Worm (Caenorhabditis elegans) whole organism, L2 larva: ENCODE results near the gene Y73C8B.3.

Source experiments
- R02D3.7 ChIP-seq: fragments of 150-350 bp; optimal IDR thresholded peaks from 2 replicates; lab custom pipeline; 2014; ENCODE audit warnings: missing biosample characterization, missing genetic modification characterization
- alr-1 ChIP-seq: fragments of 150-350 bp; optimal IDR thresholded peaks from 2 replicates; lab custom pipeline; 2014; ENCODE audit warnings: missing biosample characterization, missing genetic modification characterization
- aly-2 ChIP-seq: fragments of 150-350 bp; optimal IDR thresholded peaks from 2 replicates; lab custom pipeline; 2014; ENCODE audit warnings: missing biosample characterization, missing genetic modification characterization
- ceh-16 ChIP-seq: fragments of 150-350 bp; optimal IDR thresholded peaks from 2 replicates; lab custom pipeline; 2014; ENCODE audit warnings: missing biosample characterization, missing genetic modification characterization
- dmd-4 ChIP-seq: sonication (generic microtip); optimal IDR thresholded peaks from 2 replicates; lab custom pipeline; 2017; ENCODE audit warnings: missing biosample characterization, missing genetic modification characterization
- egl-27 ChIP-seq: sonication (generic microtip); optimal IDR thresholded peaks from 3 replicates; lab custom pipeline; 2017; ENCODE audit warnings: missing biosample characterization, missing genetic modification reagents, missing genetic modification characterization
- lin-11 ChIP-seq: fragments of 150-350 bp; sonication (generic microtip); optimal IDR thresholded peaks from 2 replicates; lab custom pipeline; 2014; ENCODE audit warnings: missing biosample characterization, missing genetic modification characterization, inconsistent platforms, mixed read lengths
- nhr-11 ChIP-seq: fragments of 150-350 bp; optimal IDR thresholded peaks from 2 replicates; lab custom pipeline; 2014; ENCODE audit warnings: missing biosample characterization, missing genetic modification characterization
- nhr-12 ChIP-seq: fragments of 150-350 bp; optimal IDR thresholded peaks from 2 replicates; lab custom pipeline; 2014; ENCODE audit warnings: missing biosample characterization, missing genetic modification characterization
- nhr-21 ChIP-seq: fragments of 150-350 bp; optimal IDR thresholded peaks from 2 replicates; lab custom pipeline; 2014; ENCODE audit warnings: missing biosample characterization, missing genetic modification characterization
- snpc-4 ChIP-seq: fragments of 150-350 bp; optimal IDR thresholded peaks from 2 replicates; lab custom pipeline; 2014; ENCODE audit warnings: missing biosample characterization, missing genetic modification characterization
- zag-1 ChIP-seq: fragments of 150-350 bp; optimal IDR thresholded peaks from 2 replicates; lab custom pipeline; 2014; ENCODE audit warnings: missing biosample characterization, missing genetic modification characterization
- ztf-11 ChIP-seq: sonication (generic microtip); optimal IDR thresholded peaks from 2 replicates; lab custom pipeline; 2017; ENCODE audit warnings: missing biosample characterization, missing genetic modification characterization

- no peak for TF ChIP-seq ceh-16
- TF ChIP-seq ztf-11, result no peak
- no peak for TF ChIP-seq zag-1
- no peak for TF ChIP-seq snpc-4 (tag; lab: Kevin White, UChicago)
- no peak for TF ChIP-seq nhr-12 (tag; lab: Kevin White, UChicago)
- no peak for TF ChIP-seq egl-27 (tag; lab: Kevin White, UChicago)
- no peak for TF ChIP-seq R02D3.7 (tag; lab: Kevin White, UChicago)
- TF ChIP-seq nhr-21 (tag; lab: Kevin White, UChicago), result no peak
- TF ChIP-seq aly-2, result no peak
- no peak for TF ChIP-seq alr-1
- no peak for TF ChIP-seq nhr-11 (tag; lab: Kevin White, UChicago)
- no peak for TF ChIP-seq lin-11
- no peak for TF ChIP-seq dmd-4
Observed at ce11 chrV:3145241-3145640, 47.8 kb downstream of the Y73C8B.3 start.
